Worm (Caenorhabditis elegans) whole organism, L3 larva: ENCODE data around the gene srh-56.

Source experiments
- R02D3.7 ChIP-seq: fragments of 150-350 bp; optimal IDR thresholded peaks from 2 replicates; lab custom pipeline; 2014; ENCODE audit warnings: missing biosample characterization, missing genetic modification characterization
- ZK546.5 ChIP-seq: sonication (generic microtip); optimal IDR thresholded peaks from 2 replicates; lab custom pipeline; 2017; ENCODE audit warnings: missing biosample characterization, missing genetic modification characterization
- ama-1 ChIP-seq: fragments of 150-350 bp; optimal IDR thresholded peaks from 2 replicates; lab custom pipeline; 2018
- ceh-16 ChIP-seq: sonication (generic microtip); optimal IDR thresholded peaks from 2 replicates; lab custom pipeline; 2017; ENCODE audit warnings: missing biosample characterization, missing genetic modification characterization
- ceh-28 ChIP-seq: fragments of 150-350 bp; optimal IDR thresholded peaks from 2 replicates; lab custom pipeline; 2014; ENCODE audit warnings: missing biosample characterization, missing genetic modification reagents, missing genetic modification characterization
- ceh-82 ChIP-seq: fragments of 150-350 bp; optimal IDR thresholded peaks from 2 replicates; lab custom pipeline; 2014; ENCODE audit warnings: missing biosample characterization, missing genetic modification characterization
- ceh-9 ChIP-seq: sonication (generic microtip); optimal IDR thresholded peaks from 2 replicates; lab custom pipeline; 2018; ENCODE audit warnings: missing biosample characterization, missing genetic modification characterization
- daf-12 ChIP-seq: fragments of 150-350 bp; optimal IDR thresholded peaks from 2 replicates; lab custom pipeline; 2014; ENCODE audit warnings: missing biosample characterization, missing genetic modification reagents, missing genetic modification characterization
- egl-27 ChIP-seq: sonication (generic microtip); optimal IDR thresholded peaks from 4 replicates; lab custom pipeline; 2017; ENCODE audit warnings: missing biosample characterization, missing genetic modification reagents, missing genetic modification characterization
- egl-5 ChIP-seq: fragments of 150-350 bp; optimal IDR thresholded peaks from 2 replicates; lab custom pipeline; 2017; ENCODE audit warnings: missing biosample characterization, missing genetic modification reagents, missing genetic modification characterization, inconsistent platforms
- eor-1 ChIP-seq, 2 experiments: fragments of 150-350 bp; optimal IDR thresholded peaks; 2 replicates each; lab custom pipeline; 2014 to 2018; ENCODE audit warnings: missing biosample characterization in 2 of 2, missing genetic modification characterization in 2 of 2
- fkh-10 ChIP-seq: sonication (generic microtip); optimal IDR thresholded peaks from 2 replicates; lab custom pipeline; 2017; ENCODE audit warnings: missing biosample characterization, missing genetic modification reagents, missing genetic modification characterization
- fos-1 ChIP-seq: fragments of 150-350 bp; optimal IDR thresholded peaks from 2 replicates; lab custom pipeline; 2014; ENCODE audit warnings: missing biosample characterization, missing genetic modification characterization
- hmg-11 ChIP-seq: sonication (generic microtip); optimal IDR thresholded peaks from 2 replicates; lab custom pipeline; 2016; ENCODE audit warnings: missing genetic modification characterization, missing compliant biosample characterization
- jun-1 ChIP-seq: fragments of 150-350 bp; optimal IDR thresholded peaks from 2 replicates; lab custom pipeline; 2014; ENCODE audit warnings: missing biosample characterization, missing genetic modification reagents, missing genetic modification characterization
- lin-15B ChIP-seq: fragments of 150-350 bp; optimal IDR thresholded peaks from 2 replicates; lab custom pipeline; 2014; ENCODE audit warnings: missing biosample characterization, missing genetic modification characterization
- lin-39 ChIP-seq: fragments of 150-350 bp; optimal IDR thresholded peaks from 2 replicates; lab custom pipeline; 2018; ENCODE audit warnings: missing biosample characterization, missing genetic modification reagents, missing genetic modification characterization
- lsy-12 ChIP-seq: sonication (generic microtip); optimal IDR thresholded peaks from 2 replicates; lab custom pipeline; 2016; ENCODE audit warnings: mild to moderate bottlenecking, missing genetic modification characterization, missing compliant biosample characterization
- mdl-1 ChIP-seq: fragments of 150-350 bp; optimal IDR thresholded peaks from 2 replicates; lab custom pipeline; 2014; ENCODE audit warnings: missing biosample characterization, missing genetic modification characterization
- mml-1 ChIP-seq: fragments of 150-350 bp; sonication (generic microtip); optimal IDR thresholded peaks from 3 replicates; lab custom pipeline; 2014; ENCODE audit warnings: missing biosample characterization, missing genetic modification characterization
- nfya-1 ChIP-seq: sonication (generic microtip); optimal IDR thresholded peaks from 2 replicates; lab custom pipeline; 2017; ENCODE audit warnings: missing genetic modification characterization, mild to moderate bottlenecking, missing compliant biosample characterization, antibody characterized with exemption, moderate library complexity; ENCODE audit not compliant: insufficient read depth
- nhr-11 ChIP-seq: fragments of 150-350 bp; optimal IDR thresholded peaks from 2 replicates; lab custom pipeline; 2014; ENCODE audit warnings: missing biosample characterization, missing genetic modification characterization
- nhr-12 ChIP-seq: fragments of 150-350 bp; optimal IDR thresholded peaks from 2 replicates; lab custom pipeline; 2014; ENCODE audit warnings: missing biosample characterization, missing genetic modification characterization
- nhr-23 ChIP-seq: fragments of 150-350 bp; optimal IDR thresholded peaks from 2 replicates; lab custom pipeline; 2014; ENCODE audit warnings: missing biosample characterization, missing genetic modification reagents, missing genetic modification characterization
- nhr-237 ChIP-seq: fragments of 150-350 bp; optimal IDR thresholded peaks from 2 replicates; lab custom pipeline; 2014; ENCODE audit warnings: missing biosample characterization, missing genetic modification characterization
- nhr-25 ChIP-seq: sonication (generic microtip); optimal IDR thresholded peaks from 2 replicates; lab custom pipeline; 2017; ENCODE audit warnings: missing biosample characterization, missing genetic modification characterization
- nhr-28 ChIP-seq: fragments of 150-350 bp; optimal IDR thresholded peaks from 2 replicates; lab custom pipeline; 2014; ENCODE audit warnings: missing biosample characterization, missing genetic modification characterization
- nhr-77 ChIP-seq: fragments of 150-350 bp; optimal IDR thresholded peaks from 2 replicates; lab custom pipeline; 2014; ENCODE audit warnings: missing biosample characterization, missing genetic modification characterization
- pqm-1 ChIP-seq: fragments of 150-350 bp; optimal IDR thresholded peaks from 2 replicates; lab custom pipeline; 2017; ENCODE audit warnings: missing biosample characterization, missing genetic modification characterization, inconsistent platforms
- sea-2 ChIP-seq: fragments of 150-350 bp; sonication (generic microtip); optimal IDR thresholded peaks from 4 replicates; lab custom pipeline; 2014; ENCODE audit warnings: missing biosample characterization, missing genetic modification reagents, missing genetic modification characterization
- skn-1 ChIP-seq: fragments of 150-350 bp; optimal IDR thresholded peaks from 2 replicates; lab custom pipeline; 2014; ENCODE audit warnings: missing biosample characterization, missing genetic modification characterization
- snpc-4 ChIP-seq: fragments of 150-350 bp; optimal IDR thresholded peaks from 2 replicates; lab custom pipeline; 2014; ENCODE audit warnings: missing biosample characterization, missing genetic modification characterization
- tbx-2 ChIP-seq: sonication (generic microtip); optimal IDR thresholded peaks from 2 replicates; lab custom pipeline; 2016; ENCODE audit warnings: mild to moderate bottlenecking, missing genetic modification characterization, missing compliant biosample characterization
- unc-62 ChIP-seq: fragments of 150-350 bp; sonication (generic microtip); optimal IDR thresholded peaks from 4 replicates; lab custom pipeline; 2014; ENCODE audit warnings: missing biosample characterization, missing genetic modification reagents, missing genetic modification characterization
- zag-1 ChIP-seq: fragments of 150-350 bp; optimal IDR thresholded peaks from 2 replicates; lab custom pipeline; 2014; ENCODE audit warnings: missing biosample characterization, missing genetic modification characterization
- ztf-4 ChIP-seq: fragments of 150-350 bp; optimal IDR thresholded peaks from 2 replicates; lab custom pipeline; 2014; ENCODE audit warnings: missing biosample characterization, missing genetic modification characterization

Gene srh-56

ce11 chrV:2740228-2740627, 31.4 kb upstream of the srh-56 start, which contains the start of gene srg-61:
Gene srg-61 (minus strand): TSS chrV:2740328.
- TF ChIP-seq mdl-1 (tag; lab: Kevin White, UChicago) (no peak), lin-39 (tag; lab: Kevin White, UChicago) (no peak), nhr-237 (tag; lab: Kevin White, UChicago) (no peak), egl-27 (tag; lab: Kevin White, UChicago) (no peak), ceh-16 (tag; lab: Kevin White, UChicago) (no peak), zag-1 (tag; lab: Kevin White, UChicago) (no peak), ZK546.5 (tag; lab: Kevin White, UChicago) (no peak), pqm-1 (tag; lab: Kevin White, UChicago) (no peak), nhr-77 (no peak), tbx-2 (tag; lab: Kevin White, UChicago) (no peak), mml-1 (tag; lab: Kevin White, UChicago) (no peak), hmg-11 (tag; lab: Kevin White, UChicago) (no peak), sea-2 (GFP tag; lab: Kevin White, UChicago) (no peak), snpc-4 (tag; lab: Kevin White, UChicago) (no peak), nhr-23 (tag; lab: Kevin White, UChicago) (no peak), R02D3.7 (tag; lab: Kevin White, UChicago) (no peak), ztf-4 (tag; lab: Kevin White, UChicago) (no peak), nhr-11 (tag; lab: Kevin White, UChicago) (no peak), jun-1 (tag; lab: Kevin White, UChicago) (no peak), fkh-10 (GFP tag; lab: Kevin White, UChicago) (no peak)
- TF ChIP-seq, all 47 proteins: peak for 0

ce11 chrV:2742298-2742697, 29.4 kb upstream of the srh-56 start, which contains the start of gene srg-62:
Gene srg-62 (minus strand): TSS chrV:2742398.
- TF ChIP-seq ama-1 (lab: Kevin White, UChicago) (no peak), nhr-25 (tag; lab: Kevin White, UChicago) (no peak), eor-1 (tag; optimal IDR thresholded peaks at IDR 0.05; lab: Kevin White, UChicago) (no peak), ceh-9 (tag; lab: Kevin White, UChicago) (no peak), nhr-28 (tag; lab: Kevin White, UChicago) (no peak), fos-1 (tag; lab: Kevin White, UChicago) (no peak), lin-15B (no peak), tbx-2 (tag; lab: Kevin White, UChicago) (no peak), nhr-77 (no peak), lsy-12 (no peak), ceh-82 (tag; lab: Kevin White, UChicago) (no peak), snpc-4 (tag; lab: Kevin White, UChicago) (no peak), nhr-12 (tag; lab: Kevin White, UChicago) (no peak), daf-12 (tag; lab: Kevin White, UChicago) (no peak)

- TF ChIP-seq eor-1 (tag; optimal IDR thresholded peaks at IDR 0.05; lab: Kevin White, UChicago): no peak
Measured at ce11 chrV:2746404-2746803, 25.3 kb upstream of the srh-56 start.

- no peak for TF ChIP-seq pqm-1 (tag; lab: Kevin White, UChicago)
- no peak for TF ChIP-seq fos-1 (tag; lab: Kevin White, UChicago)
- TF ChIP-seq unc-62 (GFP tag; lab: Kevin White, UChicago): no peak
- no peak for TF ChIP-seq mml-1 (tag; lab: Kevin White, UChicago)
- no peak for TF ChIP-seq sea-2 (GFP tag; lab: Kevin White, UChicago)
- TF ChIP-seq skn-1 (tag; lab: Kevin White, UChicago): no peak
- no peak for TF ChIP-seq nfya-1
- TF ChIP-seq ceh-28 (tag; lab: Kevin White, UChicago): no peak
- TF ChIP-seq egl-5 (tag; lab: Kevin White, UChicago): no peak
- TF ChIP-seq zag-1 (tag; lab: Kevin White, UChicago): no peak
- no peak for TF ChIP-seq nhr-237 (tag; lab: Kevin White, UChicago)
- no peak for TF ChIP-seq ztf-4 (tag; lab: Kevin White, UChicago)
- no peak for TF ChIP-seq mdl-1 (tag; lab: Kevin White, UChicago)
- TF ChIP-seq ama-1 (lab: Kevin White, UChicago): no peak
- TF ChIP-seq ceh-82 (tag; lab: Kevin White, UChicago): no peak
- no peak for TF ChIP-seq snpc-4 (tag; lab: Kevin White, UChicago)
Measured at ce11 chrV:2750006-2750405, 21.7 kb upstream of the srh-56 start, which contains the start of gene srx-24. Gene srx-24 (minus strand): TSS chrV:2750106.
